Fruit fly (Drosophila melanogaster): ENCODE results near the gene CG3199.

The CG3199 gene

dm6 chr3R:14122347-14122812 is 40.1 kb upstream of the CG3199 start, which contains the start of the genes Abi and twf (continued):
- peak; percentile 74 for TF ChIP-seq CG11504 (tag; optimal IDR thresholded peaks at IDR 0.05)
- 0 out of 2 replicates have a peak, but pooled peaks have one; percentile 33 for TF ChIP-seq Rx (GFP tag; IDR thresholded peaks at IDR 0.05)
- peak; percentile 46 for TF ChIP-seq tup (GFP tag; optimal IDR thresholded peaks at IDR 0.05)
- TF ChIP-seq CG3407 (GFP tag; optimal IDR thresholded peaks at IDR 0.05), result peak; percentile 43
- TF ChIP-seq Trl (optimal IDR thresholded peaks at IDR 0.05), result no peak
- peak; percentile 27 for TF ChIP-seq Trl (GFP tag; optimal IDR thresholded peaks at IDR 0.05)
- TF ChIP-seq pho (GFP tag; optimal IDR thresholded peaks at IDR 0.05), result peak; percentile 46
- TF ChIP-seq maf-S (GFP tag; optimal IDR thresholded peaks at IDR 0.05), result peak; percentile 63
- no peak for TF ChIP-seq CG15269 (tag; optimal IDR thresholded peaks at IDR 0.05)
- TF ChIP-seq Drgx (GFP tag; IDR thresholded peaks at IDR 0.05), result 0 out of 2 replicates have a peak, but pooled peaks have one; percentile 19
- peak; percentile 39 for TF ChIP-seq CG32772 (GFP tag; IDR thresholded peaks at IDR 0.05)
- peak; percentile 2 for TF ChIP-seq CG2875 (GFP tag; optimal IDR thresholded peaks at IDR 0.05)
- TF ChIP-seq ATbp (GFP tag; optimal IDR thresholded peaks at IDR 0.05), result no peak
- peak; percentile 22 for TF ChIP-seq CG2202 (tag; optimal IDR thresholded peaks at IDR 0.05)
- peak; percentile 45 for TF ChIP-seq CG18619 (GFP tag; optimal IDR thresholded peaks at IDR 0.05)
- TF ChIP-seq Hmx (GFP tag; optimal IDR thresholded peaks at IDR 0.05), result peak; percentile 38
- TF ChIP-seq slou (GFP tag; optimal IDR thresholded peaks at IDR 0.05), result peak; percentile 54
- TF ChIP-seq Mad (GFP tag; optimal IDR thresholded peaks at IDR 0.05), result peak; percentile 58
- TF ChIP-seq bigmax (GFP tag; optimal IDR thresholded peaks at IDR 0.05), result no peak
- 0 out of 2 replicates have a peak, but pooled peaks have one; percentile 18 for TF ChIP-seq peb (GFP tag; IDR thresholded peaks at IDR 0.05)
- peak; percentile 75 to 80 for TF ChIP-seq dpn (GFP tag; optimal IDR thresholded peaks at IDR 0.05)
- peak; percentile 41 to 71 for TF ChIP-seq Pdp1 (GFP tag; optimal IDR thresholded peaks at IDR 0.05)
- TF ChIP-seq Lim3 (GFP tag; IDR thresholded peaks at IDR 0.05), result no peak
- TF ChIP-seq Sry-β (GFP tag; optimal IDR thresholded peaks at IDR 0.05), result peak; percentile 89
- no peak for TF ChIP-seq CG10565 (GFP tag; optimal IDR thresholded peaks at IDR 0.05)
- TF ChIP-seq croc (GFP tag; conservative IDR thresholded peaks at IDR 0.05), result no peak; the same call in 2 of the 3 replicates
- TF ChIP-seq kay (GFP tag; optimal IDR thresholded peaks at IDR 0.05), result peak; percentile 85
- TF ChIP-seq Vsx1 (GFP tag; optimal IDR thresholded peaks at IDR 0.05), result no peak
- TF ChIP-seq wor (GFP tag; IDR thresholded peaks at IDR 0.05), result no peak
- TF ChIP-seq CG6683 (GFP tag; optimal IDR thresholded peaks at IDR 0.05), result peak; percentile 22
- peak in 1 of 2 experiments; percentile 79 for TF ChIP-seq insv (GFP tag; optimal IDR thresholded peaks at IDR 0.05)
- no peak for TF ChIP-seq pita (GFP tag; optimal IDR thresholded peaks at IDR 0.05)
- 0 out of 3 replicates have a peak, but pooled peaks have one; percentile 10 for TF ChIP-seq CG34224 (GFP tag; IDR thresholded peaks at IDR 0.05; ENCODE audit: partially characterized antibody)
- TF ChIP-seq CG9609 (GFP tag; optimal IDR thresholded peaks at IDR 0.05), result peak; percentile 45
- TF ChIP-seq CG4854 (GFP tag; optimal IDR thresholded peaks at IDR 0.05), result peak; percentile 35
- TF ChIP-seq Dad (GFP tag; optimal IDR thresholded peaks at IDR 0.05), result peak; percentile 62
- TF ChIP-seq GATAe (GFP tag; conservative IDR thresholded peaks at IDR 0.05), result no peak
- peak; percentile 73 for TF ChIP-seq mam (GFP tag; optimal IDR thresholded peaks at IDR 0.05)
- TF ChIP-seq slp2 (GFP tag; optimal IDR thresholded peaks at IDR 0.05), result peak; percentile 50
- peak; percentile 58 for TF ChIP-seq Fer1 (GFP tag; optimal IDR thresholded peaks at IDR 0.05)
- no peak for TF ChIP-seq CG11085 (GFP tag; IDR thresholded peaks at IDR 0.05)
- TF ChIP-seq zen (tag; optimal IDR thresholded peaks at IDR 0.05), result peak; percentile 50
- peak; percentile 49 for TF ChIP-seq CG33557 (GFP tag; optimal IDR thresholded peaks at IDR 0.05)
- TF ChIP-seq CG15479 (GFP tag; optimal IDR thresholded peaks at IDR 0.05), result no peak
- peak; percentile 57 for TF ChIP-seq CG18476 (GFP tag; optimal IDR thresholded peaks at IDR 0.05)
- peak; percentile 51 for TF ChIP-seq CG18764 (GFP tag; optimal IDR thresholded peaks at IDR 0.05)
- peak; percentile 33 for TF ChIP-seq CG8944 (GFP tag; optimal IDR thresholded peaks at IDR 0.05)
- 0 out of 4 replicates have a peak, but pooled peaks have one; percentile 21 for TF ChIP-seq Dll (GFP tag; IDR thresholded peaks at IDR 0.05; ENCODE audit: partially characterized antibody)
- peak; percentile 52 for TF ChIP-seq pzg (GFP tag; optimal IDR thresholded peaks at IDR 0.05)
- peak; percentile 68; the same call in 1 of the 3 replicates for TF ChIP-seq CG11456 (GFP tag; IDR thresholded peaks at IDR 0.05)

All from whole organism, embryonic.